Worm (Caenorhabditis elegans) whole organism, L2 larva: ENCODE results near the gene fkb-4.

Source experiments
- R02D3.7 ChIP-seq: fragments of 150-350 bp; optimal IDR thresholded peaks from 2 replicates; lab custom pipeline; 2014; ENCODE audit warnings: missing biosample characterization, missing genetic modification characterization
- Y55F3AM.14 ChIP-seq: fragments of 200-800 bp; sonication (Bioruptor generic); optimal IDR thresholded peaks from 2 replicates; lab custom pipeline; 2018; ENCODE audit warnings: mild to moderate bottlenecking, missing genetic modification characterization, missing compliant biosample characterization
- ZK546.5 ChIP-seq: sonication (generic microtip); optimal IDR thresholded peaks from 2 replicates; lab custom pipeline; 2017; ENCODE audit warnings: missing biosample characterization, missing genetic modification characterization
- aly-2 ChIP-seq: fragments of 150-350 bp; optimal IDR thresholded peaks from 2 replicates; lab custom pipeline; 2014; ENCODE audit warnings: missing biosample characterization, missing genetic modification characterization
- ama-1 ChIP-seq: fragments of 150-350 bp; optimal IDR thresholded peaks from 2 replicates; lab custom pipeline; 2018; ENCODE audit warnings: inconsistent platforms
- blmp-1 ChIP-seq: sonication (generic microtip); optimal IDR thresholded peaks from 2 replicates; lab custom pipeline; 2017; ENCODE audit warnings: missing genetic modification characterization, mild to moderate bottlenecking, missing compliant biosample characterization, antibody characterized with exemption, moderate library complexity; ENCODE audit not compliant: insufficient read depth
- elt-1 ChIP-seq: fragments of 150-350 bp; optimal IDR thresholded peaks from 2 replicates; lab custom pipeline; 2014; ENCODE audit warnings: missing biosample characterization, missing genetic modification characterization
- elt-3 ChIP-seq: sonication (generic microtip); optimal IDR thresholded peaks from 2 replicates; lab custom pipeline; 2017; ENCODE audit warnings: missing biosample characterization, missing genetic modification characterization
- gmeb-1 ChIP-seq: fragments of 150-350 bp; optimal IDR thresholded peaks from 2 replicates; lab custom pipeline; 2014; ENCODE audit warnings: missing biosample characterization, missing genetic modification characterization
- lin-11 ChIP-seq: fragments of 150-350 bp; sonication (generic microtip); optimal IDR thresholded peaks from 2 replicates; lab custom pipeline; 2014; ENCODE audit warnings: missing biosample characterization, missing genetic modification characterization, inconsistent platforms, mixed read lengths
- lin-13 ChIP-seq: fragments of 150-350 bp; optimal IDR thresholded peaks from 2 replicates; lab custom pipeline; 2014; ENCODE audit warnings: missing biosample characterization, missing genetic modification reagents, missing genetic modification characterization
- lsy-2 ChIP-seq, 2 experiments: fragments of 150-350 bp in 1 of 2; sonication (generic microtip) in 1 of 2; optimal IDR thresholded peaks; 2 replicates each; lab custom pipeline; 2014 to 2017; ENCODE audit warnings: missing biosample characterization in 2 of 2, missing genetic modification characterization in 2 of 2
- mab-5 ChIP-seq: fragments of 150-350 bp; optimal IDR thresholded peaks from 2 replicates; lab custom pipeline; 2014; ENCODE audit warnings: missing biosample characterization, missing genetic modification characterization
- mbf-1 ChIP-seq: sonication (generic microtip); optimal IDR thresholded peaks from 2 replicates; lab custom pipeline; 2017; ENCODE audit warnings: missing biosample characterization, missing genetic modification characterization
- mdl-1 ChIP-seq, 2 experiments: fragments of 150-350 bp in 1 of 2; sonication (generic microtip) in 1 of 2; optimal IDR thresholded peaks; 2 replicates each; lab custom pipeline; 2017; ENCODE audit warnings: missing biosample characterization in 2 of 2, missing genetic modification characterization in 2 of 2
- nhr-10 ChIP-seq: sonication (generic microtip); optimal IDR thresholded peaks from 2 replicates; lab custom pipeline; 2017; ENCODE audit warnings: missing biosample characterization, missing genetic modification characterization
- nhr-11 ChIP-seq: fragments of 150-350 bp; optimal IDR thresholded peaks from 2 replicates; lab custom pipeline; 2014; ENCODE audit warnings: missing biosample characterization, missing genetic modification characterization
- nhr-12 ChIP-seq: fragments of 150-350 bp; optimal IDR thresholded peaks from 2 replicates; lab custom pipeline; 2014; ENCODE audit warnings: missing biosample characterization, missing genetic modification characterization
- nhr-129 ChIP-seq: fragments of 150-350 bp; optimal IDR thresholded peaks from 2 replicates; lab custom pipeline; 2014; ENCODE audit warnings: missing biosample characterization, missing genetic modification characterization
- nhr-21 ChIP-seq: fragments of 150-350 bp; optimal IDR thresholded peaks from 2 replicates; lab custom pipeline; 2014; ENCODE audit warnings: missing biosample characterization, missing genetic modification characterization
- nhr-23 ChIP-seq: fragments of 150-350 bp; optimal IDR thresholded peaks from 2 replicates; lab custom pipeline; 2014; ENCODE audit warnings: missing biosample characterization, missing genetic modification reagents, missing genetic modification characterization
- nhr-25 ChIP-seq: fragments of 150-350 bp; sonication (generic microtip); optimal IDR thresholded peaks from 3 replicates; lab custom pipeline; 2014; ENCODE audit warnings: missing biosample characterization, missing genetic modification characterization
- nhr-6 ChIP-seq: fragments of 150-350 bp; optimal IDR thresholded peaks from 2 replicates; lab custom pipeline; 2014; ENCODE audit warnings: missing biosample characterization, missing genetic modification characterization
- peb-1 ChIP-seq: fragments of 150-350 bp; optimal IDR thresholded peaks from 2 replicates; lab custom pipeline; 2014; ENCODE audit warnings: missing biosample characterization, missing genetic modification characterization
- sem-4 ChIP-seq: fragments of 150-350 bp; optimal IDR thresholded peaks from 2 replicates; lab custom pipeline; 2014; ENCODE audit warnings: missing biosample characterization, missing genetic modification reagents, missing genetic modification characterization
- sma-3 ChIP-seq: sonication (generic microtip); optimal IDR thresholded peaks from 2 replicates; lab custom pipeline; 2016; ENCODE audit warnings: missing genetic modification reagents, missing genetic modification characterization, missing compliant biosample characterization
- sma-9 ChIP-seq, 2 experiments: fragments of 150-350 bp in 1 of 2; sonication (generic microtip) in 1 of 2; optimal IDR thresholded peaks; 2 replicates each; lab custom pipeline; 2014 to 2016; ENCODE audit warnings: missing genetic modification characterization in 2 of 2, mild to moderate bottlenecking in 1 of 2, missing biosample characterization in 1 of 2, missing compliant biosample characterization in 1 of 2, missing genetic modification reagents in 1 of 2, moderate library complexity in 1 of 2
- snpc-4 ChIP-seq: fragments of 150-350 bp; optimal IDR thresholded peaks from 2 replicates; lab custom pipeline; 2014; ENCODE audit warnings: missing biosample characterization, missing genetic modification characterization
- unc-55 ChIP-seq: fragments of 150-350 bp; sonication (generic microtip); optimal IDR thresholded peaks from 3 replicates; lab custom pipeline; 2014; ENCODE audit warnings: missing biosample characterization, missing genetic modification reagents, missing genetic modification characterization
- unc-62 ChIP-seq: fragments of 150-350 bp; optimal IDR thresholded peaks from 2 replicates; lab custom pipeline; 2014; ENCODE audit warnings: missing biosample characterization, missing genetic modification reagents, missing genetic modification characterization
- zag-1 ChIP-seq: fragments of 150-350 bp; optimal IDR thresholded peaks from 2 replicates; lab custom pipeline; 2014; ENCODE audit warnings: missing biosample characterization, missing genetic modification characterization
- ztf-1 ChIP-seq: fragments of 200-800 bp; sonication (Bioruptor generic); conservative IDR thresholded peaks from 2 replicates; pipeline ENCODE4 v1.3.6; 2022; ENCODE audit warnings: missing genetic modification characterization, missing compliant biosample characterization

fkb-4 gene

DNA sequence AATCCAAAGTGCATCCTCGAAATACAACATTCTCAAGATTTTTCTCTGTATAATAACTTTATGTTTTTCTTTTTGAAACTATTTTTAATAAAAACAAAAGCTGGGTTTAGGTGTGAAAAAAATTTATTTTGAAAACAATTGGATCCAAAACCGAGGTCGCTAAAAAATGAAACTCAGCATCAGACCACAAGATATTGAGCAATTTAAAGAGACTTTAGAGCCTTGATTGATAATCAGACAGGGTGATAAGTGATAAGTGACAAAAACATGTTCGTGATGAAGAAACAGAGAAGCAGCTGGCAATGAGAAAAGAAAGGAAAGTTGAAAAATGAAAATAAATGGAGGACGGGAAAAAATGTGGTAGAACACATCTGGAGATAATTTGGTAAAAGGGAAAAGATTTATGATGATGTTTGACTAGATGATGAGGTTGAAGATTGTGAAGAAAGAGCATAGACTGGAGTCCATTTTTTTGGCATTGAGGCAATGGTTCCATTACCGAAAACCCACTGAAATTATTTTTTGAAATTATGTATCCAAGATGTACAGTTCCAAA is 35.4 kb downstream of the fkb-4 start, which contains the start of gene C15C8.6:
Gene C15C8.6 (minus strand): TSS at position 51 of the 556 bp plus-strand sequence.
- TF ChIP-seq peb-1 (tag; lab: Kevin White, UChicago) (no peak), lin-11 (no peak), nhr-10 (tag; lab: Kevin White, UChicago) (no peak), nhr-12 (tag; lab: Kevin White, UChicago) (no peak), nhr-129 (tag; lab: Kevin White, UChicago) (no peak), nhr-25 (tag; lab: Kevin White, UChicago) (no peak), snpc-4 (tag; lab: Kevin White, UChicago) (no peak), nhr-11 (tag; lab: Kevin White, UChicago) (no peak), blmp-1 (tag; lab: Kevin White, UChicago) (no peak), elt-1 (no peak), elt-3 (no peak), mbf-1 (tag; lab: Kevin White, UChicago) (no peak), gmeb-1 (no peak)

DNA sequence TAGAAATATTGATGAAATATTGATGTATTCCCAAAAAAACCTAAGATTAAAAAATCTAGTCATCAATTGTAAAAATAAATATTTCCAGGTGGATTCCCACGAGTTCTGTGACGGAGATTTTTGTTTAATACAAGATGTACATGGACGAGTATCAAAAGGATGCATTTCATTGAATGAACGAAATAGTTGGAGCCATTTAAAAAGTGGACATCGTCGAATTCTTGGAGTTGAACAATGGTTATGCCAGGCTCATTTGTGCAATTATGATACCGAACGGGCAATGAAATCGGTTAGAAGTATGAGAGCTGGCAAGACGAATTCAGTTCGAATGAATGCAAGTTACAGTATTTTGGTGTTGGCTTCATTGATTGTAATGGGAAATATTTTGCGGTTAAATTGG is 37.4 kb downstream of the fkb-4 start:
- TF ChIP-seq zag-1, result no peak
- TF ChIP-seq lsy-2 (tag; optimal IDR thresholded peaks at IDR 0.05; lab: Kevin White, UChicago), result no peak
- TF ChIP-seq nhr-21 (tag; lab: Kevin White, UChicago), result no peak
- no peak for TF ChIP-seq blmp-1 (tag; lab: Kevin White, UChicago)
- TF ChIP-seq R02D3.7 (tag; lab: Kevin White, UChicago), result no peak
- TF ChIP-seq nhr-11 (tag; lab: Kevin White, UChicago), result no peak
- TF ChIP-seq ZK546.5 (tag; lab: Kevin White, UChicago), result no peak
- TF ChIP-seq sma-9 (GFP tag; optimal IDR thresholded peaks at IDR 0.05; lab: Kevin White, UChicago), result no peak
- TF ChIP-seq sma-9 (tag; optimal IDR thresholded peaks at IDR 0.05; lab: Kevin White, UChicago), result no peak
- TF ChIP-seq ama-1 (lab: Kevin White, UChicago), result no peak
- no peak for TF ChIP-seq sma-3
- TF ChIP-seq elt-3, result no peak
- no peak for TF ChIP-seq nhr-6 (tag; lab: Kevin White, UChicago)
- no peak for TF ChIP-seq lin-13 (GFP tag; lab: Kevin White, UChicago)
- no peak for TF ChIP-seq snpc-4 (tag; lab: Kevin White, UChicago)
- TF ChIP-seq lin-11, result no peak
- no peak for TF ChIP-seq ztf-1 (GFP tag; lab: Robert Waterston, UW)
- TF ChIP-seq aly-2 (tag; lab: Kevin White, UChicago), result no peak
- TF ChIP-seq nhr-12 (tag; lab: Kevin White, UChicago), result no peak

DNA sequence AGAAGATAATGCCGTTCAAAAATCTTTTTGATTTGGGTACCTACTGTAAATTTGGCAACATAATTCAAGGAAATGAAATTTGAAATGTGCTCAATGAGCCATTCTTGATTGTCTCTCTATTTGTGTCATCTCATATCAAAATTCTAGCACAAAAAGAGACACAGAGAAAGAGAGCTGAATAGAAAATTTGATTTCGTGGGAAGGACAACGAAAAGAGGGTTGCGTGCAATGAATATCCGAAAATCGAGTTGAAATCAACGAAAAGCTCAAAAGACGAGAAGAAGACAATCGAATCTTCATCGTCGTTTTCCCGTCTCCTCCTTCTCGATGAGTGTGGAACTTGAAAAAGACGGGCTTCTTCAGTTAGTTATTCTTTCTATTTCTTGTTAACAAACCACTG is 39.1 kb downstream of the fkb-4 start, which contains the start of gene C15C8.5:
Gene C15C8.5 (plus strand): TSS at position 152 of the 400 bp plus-strand sequence.
- TF ChIP-seq mab-5 (tag; lab: Kevin White, UChicago) (no peak), sma-9 (GFP tag; optimal IDR thresholded peaks at IDR 0.05; lab: Kevin White, UChicago) (no peak), sma-9 (tag; optimal IDR thresholded peaks at IDR 0.05; lab: Kevin White, UChicago) (no peak), nhr-6 (tag; lab: Kevin White, UChicago) (no peak)

DNA sequence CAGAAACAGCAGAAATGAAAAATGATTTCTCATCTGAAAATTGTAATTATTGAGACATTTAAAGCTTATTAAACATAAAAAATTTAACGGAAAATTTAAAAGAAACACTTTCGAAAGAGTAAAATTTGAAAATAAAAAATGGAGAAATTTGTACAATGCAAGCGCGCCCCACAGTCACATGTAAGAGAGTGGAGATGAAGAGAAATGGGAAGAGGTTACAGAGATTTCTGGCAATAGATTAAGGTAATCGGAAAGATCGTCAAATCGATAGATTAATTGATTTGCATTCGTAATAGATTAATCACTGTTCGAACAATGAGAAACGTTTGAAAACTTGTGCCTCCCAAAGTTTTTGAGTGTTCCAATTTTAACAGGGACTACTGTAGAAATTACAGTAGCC is 39.5 kb downstream of the fkb-4 start, which contains the start of gene C15C8.4:
Gene C15C8.4 (minus strand): TSS at position 33 of the 400 bp plus-strand sequence.
- TF ChIP-seq blmp-1 (tag; lab: Kevin White, UChicago) (no peak), nhr-10 (tag; lab: Kevin White, UChicago) (no peak), unc-55 (GFP tag; lab: Kevin White, UChicago) (no peak), nhr-23 (no peak), ZK546.5 (tag; lab: Kevin White, UChicago) (no peak), Y55F3AM.14 (GFP tag; lab: Kevin White, UChicago) (no peak), mab-5 (tag; lab: Kevin White, UChicago) (no peak), mdl-1 (tag; optimal IDR thresholded peaks at IDR 0.05; lab: Kevin White, UChicago) (no peak), sma-3 (no peak), peb-1 (tag; lab: Kevin White, UChicago) (no peak), unc-62 (GFP tag; lab: Kevin White, UChicago) (no peak), nhr-129 (tag; lab: Kevin White, UChicago) (no peak), sma-9 (GFP tag; optimal IDR thresholded peaks at IDR 0.05; lab: Kevin White, UChicago) (no peak), sma-9 (tag; optimal IDR thresholded peaks at IDR 0.05; lab: Kevin White, UChicago) (no peak), nhr-25 (tag; lab: Kevin White, UChicago) (no peak), sem-4 (tag; lab: Kevin White, UChicago) (no peak)
